Fruit fly (Drosophila melanogaster) whole organism: Measurements from ENCODE around the gene Ir68b.

ENCODE experiments used
- CG8478 ChIP-seq: fragments of >200 bp; optimal IDR thresholded peaks from 2 replicates; lab custom pipeline; 2018; ENCODE audit warnings: inconsistent platforms
- pan ChIP-seq: fragments of >200 bp; optimal IDR thresholded peaks from 2 replicates; lab custom pipeline; 2017
- usp ChIP-seq: fragments of >200 bp; optimal IDR thresholded peaks from 2 replicates; lab custom pipeline; 2017; ENCODE audit warnings: missing biosample characterization, missing genetic modification characterization, mixed read lengths

DNA sequence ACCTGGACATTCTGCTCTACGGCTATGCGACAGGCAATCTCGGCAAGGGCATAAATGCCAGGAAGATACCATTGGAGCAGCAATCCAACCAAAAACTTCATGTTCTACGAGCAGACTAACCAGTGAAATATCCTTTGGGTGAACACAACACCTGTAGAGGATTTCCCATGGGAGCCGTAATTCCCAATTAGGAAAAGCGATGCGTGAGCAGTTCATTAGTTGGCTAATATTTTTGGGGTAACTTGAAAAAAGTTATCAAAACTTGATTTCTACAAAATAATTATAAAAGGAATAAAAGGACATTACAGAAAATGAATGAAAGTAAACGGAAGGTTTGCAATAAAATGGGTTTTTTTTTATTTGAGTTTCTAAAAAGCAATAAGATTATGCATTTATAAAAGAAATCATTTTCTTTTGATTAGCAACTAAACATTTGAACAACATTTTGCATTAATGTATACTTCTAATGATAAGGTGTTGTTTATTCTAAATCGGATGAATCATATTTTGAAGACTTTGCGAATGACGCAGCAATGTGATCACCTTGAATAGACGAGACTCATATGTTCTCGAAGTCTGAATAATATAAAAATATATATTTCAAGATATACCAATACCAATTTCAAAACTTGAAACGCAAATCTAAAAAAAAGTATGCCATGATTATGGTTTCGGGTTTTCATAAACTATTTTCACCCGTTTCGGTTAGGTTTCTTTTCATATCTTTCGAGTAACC lies at the start of gene Ir68b, which contains the start of gene CG34241:
- TF ChIP-seq usp (no peak), CG8478 (lab: Kevin White, UChicago) (no peak), pan (no peak)
